Worm (Caenorhabditis elegans): Measurements from ENCODE around the gene C07G1.6.

- TF ChIP-seq pha-4 (GFP tag; IDR thresholded peaks at IDR 0.05) (peak; percentile 34; the same call in 1 of the 2 replicates), pha-4 (tag; optimal IDR thresholded peaks at IDR 0.05) (no peak), ceh-44 (GFP tag; IDR thresholded peaks at IDR 0.05) (0 out of 2 replicates have a peak, but pooled peaks have one; percentile 42), cey-2 (tag; optimal IDR thresholded peaks at IDR 0.05; ENCODE audit: borderline replicate concordance, insufficient read depth) (no peak), ZK546.5 (tag; optimal IDR thresholded peaks at IDR 0.05) (no peak), fos-1 (tag; optimal IDR thresholded peaks at IDR 0.05) (no peak)
Measured at ce11 chrIV:8183313-8183712, 26.9 kb downstream of the C07G1.6 start.

Data from whole organism, L4 larva.